Worm (Caenorhabditis elegans) whole organism, late embryonic: Measurements from ENCODE around the gene lpl-1.

Source experiments
- F13H6.1 ChIP-seq: sonication (generic microtip); optimal IDR thresholded peaks from 2 replicates; lab custom pipeline; 2016; ENCODE audit warnings: missing genetic modification characterization, missing compliant biosample characterization
- K09A11.1 ChIP-seq: sonication (generic microtip); optimal IDR thresholded peaks from 2 replicates; lab custom pipeline; 2017; ENCODE audit warnings: antibody characterized with exemption, mild to moderate bottlenecking, missing genetic modification characterization, missing compliant biosample characterization; ENCODE audit not compliant: insufficient read depth
- ama-1 ChIP-seq: fragments of 150-350 bp; optimal IDR thresholded peaks from 2 replicates; lab custom pipeline; 2014
- ceh-14 ChIP-seq: sonication (generic microtip); optimal IDR thresholded peaks from 2 replicates; lab custom pipeline; 2016; ENCODE audit warnings: missing genotype, missing genetic modification characterization, missing compliant biosample characterization
- ceh-18 ChIP-seq: sonication (generic microtip); optimal IDR thresholded peaks from 2 replicates; lab custom pipeline; 2016; ENCODE audit warnings: missing genetic modification characterization, missing compliant biosample characterization
- ceh-2 ChIP-seq: sonication (generic microtip); optimal IDR thresholded peaks from 2 replicates; lab custom pipeline; 2016; ENCODE audit warnings: missing genotype, missing genetic modification characterization, missing compliant biosample characterization
- ceh-22 ChIP-seq: sonication (generic microtip); optimal IDR thresholded peaks from 2 replicates; lab custom pipeline; 2017; ENCODE audit warnings: missing biosample characterization, missing genetic modification characterization
- ceh-24 ChIP-seq: sonication (generic microtip); optimal IDR thresholded peaks from 2 replicates; lab custom pipeline; 2016; ENCODE audit warnings: mild to moderate bottlenecking, missing genetic modification characterization, missing compliant biosample characterization
- ceh-30 ChIP-seq: fragments of 150-350 bp; optimal IDR thresholded peaks from 2 replicates; lab custom pipeline; 2014; ENCODE audit warnings: missing biosample characterization, missing genetic modification characterization
- ceh-31 ChIP-seq: sonication (generic microtip); optimal IDR thresholded peaks from 2 replicates; lab custom pipeline; 2016; ENCODE audit warnings: missing genetic modification characterization, missing compliant biosample characterization
- ceh-34 ChIP-seq: sonication (generic microtip); optimal IDR thresholded peaks from 2 replicates; lab custom pipeline; 2016; ENCODE audit warnings: mild to moderate bottlenecking, missing genetic modification characterization, missing compliant biosample characterization
- ceh-45 ChIP-seq: fragments of 200-800 bp; sonication (Bioruptor generic); IDR thresholded peaks from 2 replicates; pipeline ENCODE4 v1.3.6; 2022; ENCODE audit warnings: missing genetic modification reagents, missing genetic modification characterization, missing compliant biosample characterization
- fax-1 ChIP-seq: sonication (generic microtip); optimal IDR thresholded peaks from 2 replicates; lab custom pipeline; 2016; ENCODE audit warnings: missing genotype, missing genetic modification characterization, missing compliant biosample characterization
- hlh-30 ChIP-seq: sonication (generic microtip); optimal IDR thresholded peaks from 2 replicates; lab custom pipeline; 2017; ENCODE audit warnings: antibody characterized with exemption, missing genetic modification characterization, missing compliant biosample characterization; ENCODE audit not compliant: insufficient read depth
- hlh-8 ChIP-seq: sonication (generic microtip); optimal IDR thresholded peaks from 2 replicates; lab custom pipeline; 2016; ENCODE audit warnings: missing genotype, missing genetic modification characterization, missing compliant biosample characterization
- lin-11 ChIP-seq: fragments of 200-800 bp; sonication (Bioruptor generic); optimal IDR thresholded peaks from 2 replicates; lab custom pipeline; 2018; ENCODE audit warnings: mild to moderate bottlenecking, missing genetic modification characterization, missing compliant biosample characterization
- mec-3 ChIP-seq: sonication (generic microtip); optimal IDR thresholded peaks from 2 replicates; lab custom pipeline; 2016; ENCODE audit warnings: borderline replicate concordance, missing genetic modification characterization, missing compliant biosample characterization
- nfya-1 ChIP-seq: sonication (generic microtip); optimal IDR thresholded peaks from 2 replicates; lab custom pipeline; 2017; ENCODE audit warnings: missing genetic modification characterization, mild to moderate bottlenecking, missing compliant biosample characterization, antibody characterized with exemption, moderate library complexity
- nhr-11 ChIP-seq: fragments of 150-350 bp; optimal IDR thresholded peaks from 2 replicates; lab custom pipeline; 2014; ENCODE audit warnings: missing biosample characterization, missing genetic modification characterization
- npax-4 ChIP-seq: sonication (generic microtip); optimal IDR thresholded peaks from 2 replicates; lab custom pipeline; 2016; ENCODE audit warnings: missing genetic modification characterization, missing compliant biosample characterization
- pag-3 ChIP-seq: sonication (generic microtip); optimal IDR thresholded peaks from 2 replicates; lab custom pipeline; 2016; ENCODE audit warnings: missing compliant biosample characterization, missing genetic modification characterization, borderline replicate concordance
- pat-9 ChIP-seq: fragments of 200-800 bp; sonication (Bioruptor generic); optimal IDR thresholded peaks from 2 replicates; lab custom pipeline; 2018; ENCODE audit warnings: mild to moderate bottlenecking, missing genetic modification characterization, moderate library complexity, missing compliant biosample characterization
- pha-2 ChIP-seq: sonication (generic microtip); optimal IDR thresholded peaks from 2 replicates; lab custom pipeline; 2017; ENCODE audit warnings: mild to moderate bottlenecking, missing genetic modification characterization, missing compliant biosample characterization
- pros-1 ChIP-seq: fragments of 150-350 bp; optimal IDR thresholded peaks from 2 replicates; lab custom pipeline; 2014; ENCODE audit warnings: missing biosample characterization, missing genetic modification reagents, missing genetic modification characterization
- rnt-1 ChIP-seq: sonication (generic microtip); optimal IDR thresholded peaks from 2 replicates; lab custom pipeline; 2016; ENCODE audit warnings: missing genetic modification characterization, missing compliant biosample characterization
- sdc-2 ChIP-seq: sonication (generic microtip); optimal IDR thresholded peaks from 2 replicates; lab custom pipeline; 2016; ENCODE audit warnings: missing genotype, missing genetic modification characterization, missing compliant biosample characterization
- sox-4 ChIP-seq: sonication (generic microtip); optimal IDR thresholded peaks from 2 replicates; lab custom pipeline; 2017; ENCODE audit warnings: mild to moderate bottlenecking, missing genetic modification characterization, inconsistent platforms, missing compliant biosample characterization
- tbx-2 ChIP-seq: sonication (generic microtip); optimal IDR thresholded peaks from 2 replicates; lab custom pipeline; 2016; ENCODE audit warnings: missing genetic modification characterization, missing compliant biosample characterization
- unc-3 ChIP-seq, 2 experiments: fragments of 200-800 bp in 1 of 2; sonication (Bioruptor generic) in 1 of 2; sonication (generic microtip) in 1 of 2; conservative IDR thresholded peaks in 1 of 2; optimal IDR thresholded peaks in 1 of 2; 2 replicates each; pipeline versions ENCODE4 v1.3.6 to Lab custom; 2016 to 2022; ENCODE audit warnings: missing compliant biosample characterization in 2 of 2, missing genetic modification characterization in 2 of 2, missing genetic modification reagents in 1 of 2
- unc-42 ChIP-seq: sonication (generic microtip); optimal IDR thresholded peaks from 2 replicates; lab custom pipeline; 2016; ENCODE audit warnings: missing genotype, missing genetic modification characterization, missing compliant biosample characterization
- unc-55 ChIP-seq: sonication (generic microtip); optimal IDR thresholded peaks from 2 replicates; lab custom pipeline; 2017; ENCODE audit warnings: missing biosample characterization, missing genetic modification reagents, missing genetic modification characterization
- unc-86 ChIP-seq: sonication (generic microtip); optimal IDR thresholded peaks from 2 replicates; lab custom pipeline; 2016; ENCODE audit warnings: missing genetic modification characterization, missing compliant biosample characterization
- ztf-16 ChIP-seq: sonication (generic microtip); optimal IDR thresholded peaks from 2 replicates; lab custom pipeline; 2017; ENCODE audit warnings: missing genetic modification characterization, missing compliant biosample characterization

Gene lpl-1

DNA sequence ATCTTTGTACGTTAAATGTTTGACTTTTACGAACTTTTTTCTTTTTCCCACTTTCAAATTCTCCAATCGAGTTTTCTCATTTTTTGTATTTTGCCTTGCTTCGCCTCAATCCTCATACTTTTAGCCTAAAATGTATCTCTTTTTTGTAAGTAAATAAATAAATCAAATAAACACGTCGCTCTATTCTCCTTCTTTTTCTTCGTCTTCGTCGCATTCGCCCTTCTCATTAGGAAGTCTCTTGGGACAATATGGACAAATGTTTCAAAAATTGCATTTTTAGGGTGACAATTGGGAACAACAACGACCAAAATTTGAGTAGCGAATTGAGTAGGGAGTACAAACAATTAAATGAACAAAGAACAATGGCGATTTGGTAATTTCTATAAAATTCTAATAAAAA, 1.8 kb downstream of the lpl-1 start:
- no peak for TF ChIP-seq pag-3 (tag; lab: Kevin White, UChicago)
- TF ChIP-seq ceh-31 (tag; lab: Kevin White, UChicago): peak; percentile 2
- no peak for TF ChIP-seq ceh-24
- no peak for TF ChIP-seq sox-4
- TF ChIP-seq unc-42: peak; percentile 97
- TF ChIP-seq rnt-1 (tag; lab: Kevin White, UChicago): no peak

DNA sequence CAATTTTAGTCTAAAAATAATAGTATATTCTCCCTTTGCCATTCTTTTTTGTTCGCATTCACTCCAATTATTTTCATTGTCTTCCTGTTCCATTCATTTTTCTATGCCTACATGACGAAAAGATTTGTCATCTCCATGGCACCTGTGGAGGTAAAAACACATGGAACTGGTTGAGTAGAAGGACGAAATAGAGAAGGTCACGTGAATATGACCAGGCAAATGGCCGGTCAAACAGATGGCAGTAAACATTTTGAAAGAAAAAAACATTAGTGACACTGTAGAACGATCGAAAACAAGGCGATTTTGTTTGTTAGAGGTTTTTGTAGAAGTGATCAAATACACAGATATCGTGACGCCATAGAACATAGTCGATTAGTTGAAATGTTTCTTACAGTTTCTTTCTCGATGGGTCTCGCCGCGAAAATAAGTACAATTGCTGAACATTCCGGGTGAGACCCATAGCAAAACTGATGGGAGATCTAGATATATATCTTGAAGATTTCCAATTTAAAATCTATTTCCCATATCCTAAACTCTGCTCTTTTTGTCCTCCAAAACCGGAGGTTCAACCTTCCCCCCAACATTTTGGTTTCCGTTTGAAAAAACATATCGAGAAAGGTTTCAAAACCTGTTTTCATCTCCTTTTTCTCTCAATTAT, 3.2 kb downstream of the lpl-1 start:
- peak; percentile 24 for TF ChIP-seq hlh-30 (tag; lab: Kevin White, UChicago)
- TF ChIP-seq lin-11 (tag; lab: Kevin White, UChicago): no peak

- 0 out of 2 replicates have a peak, but pooled peaks have one; percentile 14 for TF ChIP-seq ceh-45 (GFP tag; lab: Robert Waterston, UW)
- no peak for TF ChIP-seq F13H6.1 (tag; lab: Kevin White, UChicago)
Measured at ce11 chrIV:9088294-9088693, 5.5 kb downstream of the lpl-1 start, which contains the start of gene msa-1. TSS of gene msa-1 (plus strand) at chrIV:9088594.

DNA sequence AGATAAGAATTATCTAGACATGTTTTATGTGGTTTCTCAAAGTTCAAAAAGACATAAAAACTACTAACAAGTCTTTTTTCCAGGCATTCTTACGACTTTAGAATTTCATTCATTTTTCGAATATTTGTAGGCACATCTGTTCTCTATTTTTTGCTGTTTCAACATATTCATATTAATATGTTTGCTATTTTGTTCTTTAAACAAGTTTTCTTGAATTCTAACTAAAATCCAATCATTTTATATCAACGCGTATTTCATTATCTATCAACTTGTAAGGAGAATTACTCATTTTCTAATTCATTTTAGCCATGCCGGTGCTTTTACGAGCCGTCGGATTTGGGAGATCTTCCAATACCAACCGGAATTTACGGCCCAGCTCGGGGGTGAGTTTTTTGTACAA, 11.8 kb downstream of the lpl-1 start, which contains the start of gene twk-8:
Gene twk-8, plus strand, starts transcription at position 301 of the 400 bp plus-strand sequence.
- TF ChIP-seq hlh-8 (tag; lab: Kevin White, UChicago): no peak
- no peak for TF ChIP-seq npax-4 (tag; lab: Kevin White, UChicago)
- TF ChIP-seq ceh-31 (tag; lab: Kevin White, UChicago): no peak
- no peak for TF ChIP-seq pat-9
- no peak for TF ChIP-seq nfya-1 (tag; lab: Kevin White, UChicago)
- TF ChIP-seq ceh-14 (tag; lab: Kevin White, UChicago): no peak
- no peak for TF ChIP-seq K09A11.1
- no peak for TF ChIP-seq pros-1 (tag; lab: Kevin White, UChicago)

- peak; percentile 78 for TF ChIP-seq unc-55 (GFP tag; lab: Kevin White, UChicago)
- no peak for TF ChIP-seq pag-3 (tag; lab: Kevin White, UChicago)
- peak; percentile 68 for TF ChIP-seq ceh-18 (tag; lab: Kevin White, UChicago)
Measured at ce11 chrIV:9080201-9080600, 13.6 kb downstream of the lpl-1 start.

- TF ChIP-seq nfya-1 (tag; lab: Kevin White, UChicago) (peak; percentile 19), ama-1 (no peak)
Measured at ce11 chrIV:9079330-9079729, 14.5 kb downstream of the lpl-1 start.

ce11 chrIV:9078469-9078868, 15.4 kb downstream of the lpl-1 start, which contains the start of gene mans-4:
TSS of gene mans-4 (minus strand) at chrIV:9078569.
- no peak for TF ChIP-seq rnt-1 (tag; lab: Kevin White, UChicago)
- no peak for TF ChIP-seq ztf-16 (tag; lab: Kevin White, UChicago)
- no peak for TF ChIP-seq unc-86 (tag; lab: Kevin White, UChicago)
- no peak for TF ChIP-seq nhr-11
- no peak for TF ChIP-seq unc-3 (GFP tag; conservative IDR thresholded peaks at IDR 0.05; lab: Robert Waterston, UW)
- TF ChIP-seq unc-3 (tag; optimal IDR thresholded peaks at IDR 0.05; lab: Kevin White, UChicago): no peak
- no peak for TF ChIP-seq ceh-34 (tag; lab: Kevin White, UChicago)
- no peak for TF ChIP-seq sdc-2 (tag; lab: Kevin White, UChicago)
- no peak for TF ChIP-seq fax-1 (tag; lab: Kevin White, UChicago)
- no peak for TF ChIP-seq ceh-30
- no peak for TF ChIP-seq mec-3 (tag; lab: Kevin White, UChicago)
- TF ChIP-seq ceh-2 (tag; lab: Kevin White, UChicago): no peak
- no peak for TF ChIP-seq unc-55 (GFP tag; lab: Kevin White, UChicago)
- TF ChIP-seq npax-4 (tag; lab: Kevin White, UChicago): no peak
- no peak for TF ChIP-seq ama-1
- no peak for TF ChIP-seq pha-2 (tag; lab: Kevin White, UChicago)
- no peak for TF ChIP-seq tbx-2 (tag; lab: Kevin White, UChicago)
- no peak for TF ChIP-seq ceh-22 (tag; lab: Kevin White, UChicago)
